Worm (Caenorhabditis elegans) whole organism, L4 larva: ENCODE measurements around the gene npr-43.

Experiments
- D1046.2 ChIP-seq: fragments of 200-800 bp; sonication (Bioruptor generic); IDR thresholded peaks from 2 replicates; pipeline ENCODE4 v1.3.6; 2022; ENCODE audit warnings: missing genetic modification characterization, missing compliant biosample characterization
- F10B5.3 ChIP-seq: sonication (generic microtip); optimal IDR thresholded peaks from 2 replicates; lab custom pipeline; 2016; ENCODE audit warnings: mild to moderate bottlenecking, missing genetic modification characterization, missing compliant biosample characterization
- Y48G9A.11 ChIP-seq: fragments of 200-800 bp; sonication (Bioruptor generic); IDR thresholded peaks from 2 replicates; pipeline ENCODE4 v1.3.6; 2022; ENCODE audit warnings: missing genetic modification reagents, missing genetic modification characterization, missing compliant biosample characterization
- Y5F2A.4 ChIP-seq: fragments of 200-800 bp; sonication (Bioruptor generic); optimal IDR thresholded peaks from 2 replicates; lab custom pipeline; 2018; ENCODE audit warnings: mild to moderate bottlenecking, missing genetic modification characterization, missing compliant biosample characterization
- aha-1 ChIP-seq: fragments of 150-350 bp; peaks from one replicate; lab custom pipeline; 2014; ENCODE audit warnings: missing biosample characterization, missing genetic modification characterization
- ama-1 ChIP-seq: fragments of 150-350 bp; optimal IDR thresholded peaks from 2 replicates; lab custom pipeline; 2014; ENCODE audit warnings: inconsistent platforms, mixed read lengths
- arid-1 ChIP-seq: fragments of 200-800 bp; sonication (Bioruptor generic); conservative IDR thresholded peaks from 2 replicates; pipeline ENCODE4 v1.3.6; 2022; ENCODE audit warnings: missing genetic modification reagents, missing genetic modification characterization, missing compliant biosample characterization
- ceh-20 ChIP-seq: fragments of 200-800 bp; sonication (Bioruptor generic); IDR thresholded peaks from 2 replicates; pipeline ENCODE4 v1.3.6; 2022; ENCODE audit warnings: missing genetic modification reagents, missing genetic modification characterization, missing compliant biosample characterization
- ceh-44 ChIP-seq: fragments of 200-800 bp; sonication (Bioruptor generic); IDR thresholded peaks from 2 replicates; pipeline ENCODE4 v1.3.6; 2022; ENCODE audit warnings: missing genetic modification reagents, missing genetic modification characterization, missing compliant biosample characterization
- ceh-62 ChIP-seq: sonication (generic microtip); optimal IDR thresholded peaks from 2 replicates; lab custom pipeline; 2017; ENCODE audit warnings: missing biosample characterization, missing genetic modification characterization
- ceh-82 ChIP-seq: sonication (generic microtip); optimal IDR thresholded peaks from 2 replicates; lab custom pipeline; 2017; ENCODE audit warnings: missing biosample characterization, missing genetic modification characterization
- daf-12 ChIP-seq: fragments of 150-350 bp; optimal IDR thresholded peaks from 2 replicates; lab custom pipeline; 2014; ENCODE audit warnings: missing biosample characterization, missing genetic modification reagents, missing genetic modification characterization
- daf-8 ChIP-seq: fragments of 200-800 bp; sonication (Bioruptor generic); IDR thresholded peaks from 2 replicates; pipeline ENCODE4 v1.3.6; 2022; ENCODE audit warnings: missing genetic modification characterization, missing compliant biosample characterization
- dmd-8 ChIP-seq: fragments of 200-800 bp; sonication (Bioruptor generic); IDR thresholded peaks from 2 replicates; pipeline ENCODE4 v1.3.6; 2022; ENCODE audit warnings: missing genetic modification characterization, missing compliant biosample characterization
- dve-1 ChIP-seq: sonication (generic microtip); optimal IDR thresholded peaks from 2 replicates; lab custom pipeline; 2017; ENCODE audit warnings: antibody characterized with exemption, mild to moderate bottlenecking, missing genetic modification characterization, missing compliant biosample characterization; ENCODE audit not compliant: insufficient read depth
- gei-8 ChIP-seq: fragments of 200-800 bp; sonication (Bioruptor generic); optimal IDR thresholded peaks from 2 replicates; lab custom pipeline; 2018; ENCODE audit warnings: mild to moderate bottlenecking, missing genetic modification characterization, missing compliant biosample characterization
- hif-1 ChIP-seq, 2 experiments: sonication (generic microtip); optimal IDR thresholded peaks; 2 replicates each; lab custom pipeline; 2016 to 2017; ENCODE audit warnings: missing compliant biosample characterization in 2 of 2, missing genetic modification characterization in 2 of 2, missing genetic modification reagents in 2 of 2, missing genotype in 2 of 2, mild to moderate bottlenecking in 1 of 2
- lim-7 ChIP-seq: fragments of 200-800 bp; sonication (Bioruptor generic); IDR thresholded peaks from 2 replicates; pipeline ENCODE4 v1.3.6; 2022; ENCODE audit warnings: missing genetic modification characterization, missing compliant biosample characterization
- lin-39 ChIP-seq: fragments of 150-350 bp; optimal IDR thresholded peaks from 2 replicates; lab custom pipeline; 2014; ENCODE audit warnings: missing biosample characterization, missing genetic modification reagents, missing genetic modification characterization
- lsy-2 ChIP-seq, 2 experiments: fragments of 150-350 bp in 1 of 2; sonication (generic microtip) in 1 of 2; optimal IDR thresholded peaks; 2 replicates each; lab custom pipeline; 2014 to 2017; ENCODE audit warnings: missing biosample characterization in 2 of 2, missing genetic modification characterization in 2 of 2
- madf-9 ChIP-seq: fragments of 200-800 bp; sonication (Bioruptor generic); conservative IDR thresholded peaks from 2 replicates; pipeline ENCODE4 v1.3.6; 2022; ENCODE audit warnings: missing genetic modification reagents, missing genetic modification characterization, missing compliant biosample characterization
- mdl-1 ChIP-seq, 2 experiments: fragments of 150-350 bp in 1 of 2; sonication (generic microtip) in 1 of 2; optimal IDR thresholded peaks; 2 replicates each; lab custom pipeline; 2014 to 2017; ENCODE audit warnings: missing biosample characterization in 2 of 2, missing genetic modification characterization in 2 of 2
- mes-2 ChIP-seq: sonication (generic microtip); optimal IDR thresholded peaks from 2 replicates; lab custom pipeline; 2016; ENCODE audit warnings: missing genotype, mild to moderate bottlenecking, missing genetic modification characterization, missing compliant biosample characterization; ENCODE audit not compliant: poor library complexity, severe bottlenecking
- mxl-2 ChIP-seq: fragments of 200-800 bp; sonication (Bioruptor generic); conservative IDR thresholded peaks from 2 replicates; pipeline ENCODE4 v1.3.6; 2022; ENCODE audit warnings: missing genetic modification reagents, missing genetic modification characterization, missing compliant biosample characterization
- mxl-3 ChIP-seq: fragments of 200-800 bp; sonication (Bioruptor generic); optimal IDR thresholded peaks from 2 replicates; lab custom pipeline; 2018; ENCODE audit warnings: mild to moderate bottlenecking, missing genetic modification characterization, missing compliant biosample characterization
- nhr-111 ChIP-seq: fragments of 200-800 bp; sonication (Bioruptor generic); optimal IDR thresholded peaks from 2 replicates; lab custom pipeline; 2018; ENCODE audit warnings: mild to moderate bottlenecking, missing genetic modification characterization, missing compliant biosample characterization
- nhr-237 ChIP-seq: sonication (generic microtip); optimal IDR thresholded peaks from 2 replicates; lab custom pipeline; 2017; ENCODE audit warnings: missing biosample characterization, missing genetic modification characterization
- nhr-42 ChIP-seq: fragments of 200-800 bp; sonication (Bioruptor generic); IDR thresholded peaks from 2 replicates; pipeline ENCODE4 v1.3.6; 2022; ENCODE audit warnings: missing genetic modification characterization, missing compliant biosample characterization
- nhr-77 ChIP-seq: fragments of 150-350 bp; optimal IDR thresholded peaks from 2 replicates; lab custom pipeline; 2014; ENCODE audit warnings: missing biosample characterization, missing genetic modification characterization
- php-3 ChIP-seq: fragments of 200-800 bp; sonication (Bioruptor generic); IDR thresholded peaks from 2 replicates; pipeline ENCODE4 v1.3.6; 2022; ENCODE audit warnings: missing genetic modification reagents, missing genetic modification characterization, missing compliant biosample characterization
- pqm-1 ChIP-seq: sonication (generic microtip); optimal IDR thresholded peaks from 2 replicates; lab custom pipeline; 2017; ENCODE audit warnings: missing biosample characterization, missing genetic modification characterization
- rbr-2 ChIP-seq: sonication (generic microtip); optimal IDR thresholded peaks from 2 replicates; lab custom pipeline; 2016; ENCODE audit warnings: missing genotype, missing genetic modification characterization, missing compliant biosample characterization
- saeg-2 ChIP-seq: fragments of 200-800 bp; sonication (Bioruptor generic); IDR thresholded peaks from 2 replicates; pipeline ENCODE4 v1.3.6; 2022; ENCODE audit warnings: missing genetic modification reagents, missing genetic modification characterization, missing compliant biosample characterization
- sdz-12 ChIP-seq: fragments of 200-800 bp; sonication (Bioruptor generic); optimal IDR thresholded peaks from 2 replicates; lab custom pipeline; 2018; ENCODE audit warnings: mild to moderate bottlenecking, missing genetic modification characterization, missing compliant biosample characterization
- skn-1 ChIP-seq: fragments of 150-350 bp; optimal IDR thresholded peaks from 2 replicates; lab custom pipeline; 2014; ENCODE audit warnings: missing biosample characterization, missing genetic modification characterization
- tag-97 ChIP-seq: fragments of 200-800 bp; sonication (Bioruptor generic); IDR thresholded peaks from 2 replicates; pipeline ENCODE4 v1.3.6; 2022; ENCODE audit warnings: missing genetic modification characterization, missing compliant biosample characterization
- tra-1 ChIP-seq: fragments of 200-800 bp; sonication (Bioruptor generic); IDR thresholded peaks from 2 replicates; pipeline ENCODE4 v1.3.6; 2022; ENCODE audit warnings: missing genetic modification reagents, missing genetic modification characterization, missing compliant biosample characterization
- unc-62 ChIP-seq, 3 experiments: fragments of 150-350 bp in 1 of 3; sonication (generic microtip); optimal IDR thresholded peaks in 2 of 3; peaks in 1 of 3; 1 replicate in 1 of 3; 2 replicates in 2 of 3; lab custom pipeline; 2014 to 2017; ENCODE audit warnings: missing biosample characterization in 3 of 3, missing genetic modification characterization in 3 of 3, missing genetic modification reagents in 3 of 3, missing genotype in 1 of 3
- vab-7 ChIP-seq: fragments of 200-800 bp; sonication (Bioruptor generic); IDR thresholded peaks from 2 replicates; pipeline ENCODE4 v1.3.6; 2022; ENCODE audit warnings: missing genetic modification reagents, missing genetic modification characterization, missing compliant biosample characterization
- zfp-3 ChIP-seq: fragments of 200-800 bp; sonication (Bioruptor generic); conservative IDR thresholded peaks from 2 replicates; pipeline ENCODE4 v1.3.6; 2022; ENCODE audit warnings: missing genetic modification reagents, missing genetic modification characterization, missing compliant biosample characterization
- zip-11 ChIP-seq: fragments of 200-800 bp; sonication (Bioruptor generic); IDR thresholded peaks from 2 replicates; pipeline ENCODE4 v1.3.6; 2022; ENCODE audit warnings: missing genetic modification characterization, missing compliant biosample characterization

Gene npr-43

ce11 chrV:14378052-14378451, 834 bp downstream of the npr-43 start:
- TF ChIP-seq unc-62 (GFP tag; optimal IDR thresholded peaks at IDR 0.05 in 1 of 2; lab: Kevin White, UChicago), result peak in 1 of 2 experiments; percentile 77
- no peak for TF ChIP-seq unc-62 (tag; optimal IDR thresholded peaks at IDR 0.05; lab: Kevin White, UChicago)
- TF ChIP-seq ceh-62 (tag; lab: Kevin White, UChicago), result no peak

- no peak for TF ChIP-seq mes-2 (tag; lab: Kevin White, UChicago)
Measured at ce11 chrV:14372774-14373173, 6.1 kb downstream of the npr-43 start, which contains the start of gene unc-39. Gene unc-39, plus strand, starts transcription at chrV:14373074.

ce11 chrV:14369412-14369811, 9.5 kb downstream of the npr-43 start:
- TF ChIP-seq arid-1 (GFP tag; lab: Robert Waterston, UW) (no peak), F10B5.3 (tag; lab: Kevin White, UChicago) (no peak), unc-62 (GFP tag; optimal IDR thresholded peaks at IDR 0.05 in 1 of 2; lab: Kevin White, UChicago) (peak in 1 of 2 experiments; percentile 98), unc-62 (tag; optimal IDR thresholded peaks at IDR 0.05; lab: Kevin White, UChicago) (no peak), ceh-82 (no peak), zip-11 (GFP tag; lab: Robert Waterston, UW) (no peak), mxl-2 (GFP tag; lab: Robert Waterston, UW) (no peak), madf-9 (GFP tag; lab: Robert Waterston, UW) (no peak), nhr-237 (tag; lab: Kevin White, UChicago) (no peak), rbr-2 (peak; percentile 22), nhr-111 (GFP tag; lab: Kevin White, UChicago) (no peak), ceh-44 (GFP tag; lab: Robert Waterston, UW) (no peak), Y48G9A.11 (GFP tag; lab: Robert Waterston, UW) (no peak), dmd-8 (no peak), daf-12 (tag; lab: Kevin White, UChicago) (no peak), aha-1 (tag; lab: Kevin White, UChicago) (no peak), saeg-2 (GFP tag; lab: Robert Waterston, UW) (no peak), vab-7 (0 out of 2 replicates have a peak, but pooled peaks have one; percentile 25), mes-2 (tag; lab: Kevin White, UChicago) (no peak), dve-1 (tag; lab: Kevin White, UChicago) (no peak), tra-1 (peak; percentile 43; the same call in 1 of the 2 replicates), ceh-20 (GFP tag; lab: Robert Waterston, UW) (peak; percentile 78), lsy-2 (tag; optimal IDR thresholded peaks at IDR 0.05; lab: Kevin White, UChicago) (peak in 1 of 2 experiments; percentile 32), mxl-3 (GFP tag; lab: Kevin White, UChicago) (no peak)
- TF ChIP-seq, all 104 proteins: peak for 6

- TF ChIP-seq D1046.2 (GFP tag; lab: Robert Waterston, UW), result no peak
- no peak for TF ChIP-seq ceh-62 (tag; lab: Kevin White, UChicago)
- TF ChIP-seq dmd-8, result no peak
- TF ChIP-seq nhr-77 (tag; lab: Kevin White, UChicago), result no peak
- no peak for TF ChIP-seq lim-7 (GFP tag; lab: Robert Waterston, UW)
- TF ChIP-seq sdz-12 (GFP tag; lab: Kevin White, UChicago), result no peak
- TF ChIP-seq mxl-2 (GFP tag; lab: Robert Waterston, UW), result no peak
- TF ChIP-seq nhr-42 (GFP tag; lab: Robert Waterston, UW), result no peak
- no peak for TF ChIP-seq php-3
- TF ChIP-seq skn-1 (tag; lab: Kevin White, UChicago), result no peak
- TF ChIP-seq lin-39 (tag; lab: Kevin White, UChicago), result no peak
- no peak for TF ChIP-seq saeg-2 (GFP tag; lab: Robert Waterston, UW)
- no peak for TF ChIP-seq gei-8 (GFP tag; lab: Kevin White, UChicago)
- TF ChIP-seq nhr-237 (tag; lab: Kevin White, UChicago), result no peak
- TF ChIP-seq daf-8 (GFP tag; lab: Robert Waterston, UW), result no peak
- TF ChIP-seq mdl-1 (tag; optimal IDR thresholded peaks at IDR 0.05; lab: Kevin White, UChicago), result peak; percentile 64 to 93
- peak; percentile 55 for TF ChIP-seq ceh-20 (GFP tag; lab: Robert Waterston, UW)
- peak; percentile 95 for TF ChIP-seq pqm-1 (tag; lab: Kevin White, UChicago)
- TF ChIP-seq hif-1 (tag; optimal IDR thresholded peaks at IDR 0.05; lab: Kevin White, UChicago), result peak in 1 of 2 experiments; percentile 52
- no peak for TF ChIP-seq F10B5.3 (tag; lab: Kevin White, UChicago)
- TF ChIP-seq mxl-3 (GFP tag; lab: Kevin White, UChicago), result peak; percentile 86
- peak; percentile 3 for TF ChIP-seq Y5F2A.4
- TF ChIP-seq dve-1 (tag; lab: Kevin White, UChicago), result peak; percentile 41
- no peak for TF ChIP-seq ama-1 (lab: Kevin White, UChicago)
- TF ChIP-seq zfp-3 (GFP tag; lab: Robert Waterston, UW), result no peak
- no peak for TF ChIP-seq ceh-44 (GFP tag; lab: Robert Waterston, UW)
- TF ChIP-seq tag-97 (GFP tag; lab: Robert Waterston, UW), result no peak
Measured at ce11 chrV:14368272-14369052, 10.4 kb downstream of the npr-43 start.
